Worm (Caenorhabditis elegans): ENCODE measurements around the gene vps-52.

ce11 chrX:7575939-7576338, 10.8 kb downstream of the vps-52 start:
- TF ChIP-seq klf-2 (GFP tag; conservative IDR thresholded peaks at IDR 0.05): no peak
- no peak for TF ChIP-seq cog-1 (tag; optimal IDR thresholded peaks at IDR 0.05)
- no peak for TF ChIP-seq tab-1 (GFP tag; IDR thresholded peaks at IDR 0.05)
- no peak for TF ChIP-seq ztf-29 (GFP tag; IDR thresholded peaks at IDR 0.05)
- TF ChIP-seq ref-1 (GFP tag; conservative IDR thresholded peaks at IDR 0.05): no peak
- TF ChIP-seq flt-1 (GFP tag; IDR thresholded peaks at IDR 0.05): no peak
